Fruit fly (Drosophila melanogaster): ENCODE measurements around the gene Ppi1.

DNA sequence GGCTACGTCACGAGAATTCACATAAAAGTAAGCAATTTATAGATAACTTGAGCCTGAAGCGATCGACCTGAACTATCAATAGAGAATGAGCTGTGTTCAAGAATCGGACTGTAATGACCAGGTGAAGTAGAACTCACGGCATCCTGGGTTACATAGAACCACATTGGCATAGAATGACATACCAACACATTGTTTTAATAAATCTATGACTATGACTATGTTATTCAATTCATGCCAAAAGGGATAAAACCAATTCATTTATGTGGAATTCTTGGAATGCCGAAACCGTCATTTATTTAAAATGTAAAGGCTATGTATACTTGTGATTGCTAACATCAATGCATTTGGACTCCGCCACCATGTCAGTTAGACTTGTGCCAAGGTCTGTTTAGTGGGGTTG, at the start of gene Ppi1:
- no peak for TF ChIP-seq CG8478 (optimal IDR thresholded peaks at IDR 0.05)
- no peak for TF ChIP-seq CTCF (optimal IDR thresholded peaks at IDR 0.05)

All from S2 (cell line).